Worm (Caenorhabditis elegans) whole organism, L4 larva: ENCODE measurements around the gene srx-122.

ENCODE experiments used
- F10B5.3 ChIP-seq: sonication (generic microtip); optimal IDR thresholded peaks from 2 replicates; lab custom pipeline; 2016; ENCODE audit warnings: mild to moderate bottlenecking, missing genetic modification characterization, missing compliant biosample characterization
- R02D3.7 ChIP-seq: fragments of 150-350 bp; sonication (generic microtip); optimal IDR thresholded peaks from 3 replicates; lab custom pipeline; 2014; ENCODE audit warnings: missing biosample characterization, missing genetic modification characterization
- Y75B8A.6 ChIP-seq: fragments of 200-800 bp; sonication (Bioruptor generic); IDR thresholded peaks from 2 replicates; pipeline ENCODE4 v1.3.6; 2022; ENCODE audit warnings: missing genetic modification reagents, missing genetic modification characterization, missing compliant biosample characterization
- aha-1 ChIP-seq: fragments of 150-350 bp; peaks from one replicate; lab custom pipeline; 2014; ENCODE audit warnings: missing biosample characterization, missing genetic modification characterization
- ceh-44 ChIP-seq: fragments of 200-800 bp; sonication (Bioruptor generic); IDR thresholded peaks from 2 replicates; pipeline ENCODE4 v1.3.6; 2022; ENCODE audit warnings: missing genetic modification reagents, missing genetic modification characterization, missing compliant biosample characterization
- ceh-62 ChIP-seq: sonication (generic microtip); optimal IDR thresholded peaks from 2 replicates; lab custom pipeline; 2017; ENCODE audit warnings: missing biosample characterization, missing genetic modification characterization
- cey-2 ChIP-seq: sonication (generic microtip); optimal IDR thresholded peaks from 3 replicates; lab custom pipeline; 2017; ENCODE audit warnings: missing genetic modification characterization, mild to moderate bottlenecking, missing compliant biosample characterization, antibody characterized with exemption, borderline replicate concordance; ENCODE audit not compliant: insufficient read depth
- fkh-10 ChIP-seq: fragments of 150-350 bp; optimal IDR thresholded peaks from 2 replicates; lab custom pipeline; 2014; ENCODE audit warnings: missing biosample characterization, missing genetic modification reagents, missing genetic modification characterization
- jun-1 ChIP-seq: fragments of 150-350 bp; optimal IDR thresholded peaks from 2 replicates; lab custom pipeline; 2014; ENCODE audit warnings: missing biosample characterization, missing genetic modification reagents, missing genetic modification characterization
- lim-7 ChIP-seq: fragments of 200-800 bp; sonication (Bioruptor generic); IDR thresholded peaks from 2 replicates; pipeline ENCODE4 v1.3.6; 2022; ENCODE audit warnings: missing genetic modification characterization, missing compliant biosample characterization
- lin-1 ChIP-seq: fragments of 200-800 bp; sonication (Bioruptor generic); IDR thresholded peaks from 2 replicates; pipeline ENCODE4 v1.3.6; 2022; ENCODE audit warnings: missing genetic modification reagents, missing genetic modification characterization, missing compliant biosample characterization
- lir-3 ChIP-seq: sonication (generic microtip); optimal IDR thresholded peaks from 2 replicates; lab custom pipeline; 2016; ENCODE audit warnings: mild to moderate bottlenecking, missing genetic modification characterization, missing compliant biosample characterization
- mdl-1 ChIP-seq, 2 experiments: fragments of 150-350 bp in 1 of 2; sonication (generic microtip) in 1 of 2; optimal IDR thresholded peaks; 2 replicates each; lab custom pipeline; 2014 to 2017; ENCODE audit warnings: missing biosample characterization in 2 of 2, missing genetic modification characterization in 2 of 2
- nhr-237 ChIP-seq: sonication (generic microtip); optimal IDR thresholded peaks from 2 replicates; lab custom pipeline; 2017; ENCODE audit warnings: missing biosample characterization, missing genetic modification characterization
- saeg-2 ChIP-seq: fragments of 200-800 bp; sonication (Bioruptor generic); IDR thresholded peaks from 2 replicates; pipeline ENCODE4 v1.3.6; 2022; ENCODE audit warnings: missing genetic modification reagents, missing genetic modification characterization, missing compliant biosample characterization
- sdz-12 ChIP-seq: fragments of 200-800 bp; sonication (Bioruptor generic); optimal IDR thresholded peaks from 2 replicates; lab custom pipeline; 2018; ENCODE audit warnings: mild to moderate bottlenecking, missing genetic modification characterization, missing compliant biosample characterization
- snpc-4 ChIP-seq: fragments of 150-350 bp; optimal IDR thresholded peaks from 2 replicates; lab custom pipeline; 2014; ENCODE audit warnings: missing biosample characterization, missing genetic modification characterization
- tra-1 ChIP-seq: fragments of 200-800 bp; sonication (Bioruptor generic); IDR thresholded peaks from 2 replicates; pipeline ENCODE4 v1.3.6; 2022; ENCODE audit warnings: missing genetic modification reagents, missing genetic modification characterization, missing compliant biosample characterization
- vab-7 ChIP-seq: fragments of 200-800 bp; sonication (Bioruptor generic); IDR thresholded peaks from 2 replicates; pipeline ENCODE4 v1.3.6; 2022; ENCODE audit warnings: missing genetic modification reagents, missing genetic modification characterization, missing compliant biosample characterization
- zfp-2 ChIP-seq: sonication (generic microtip); optimal IDR thresholded peaks from 2 replicates; lab custom pipeline; 2016; ENCODE audit warnings: mild to moderate bottlenecking, missing genetic modification characterization, missing compliant biosample characterization
- zfp-3 ChIP-seq: fragments of 200-800 bp; sonication (Bioruptor generic); conservative IDR thresholded peaks from 2 replicates; pipeline ENCODE4 v1.3.6; 2022; ENCODE audit warnings: missing genetic modification reagents, missing genetic modification characterization, missing compliant biosample characterization
- zip-11 ChIP-seq: fragments of 200-800 bp; sonication (Bioruptor generic); IDR thresholded peaks from 2 replicates; pipeline ENCODE4 v1.3.6; 2022; ENCODE audit warnings: missing genetic modification characterization, missing compliant biosample characterization
- ztf-11 ChIP-seq: fragments of 150-350 bp; optimal IDR thresholded peaks from 2 replicates; lab custom pipeline; 2014; ENCODE audit warnings: missing biosample characterization, missing genetic modification characterization

srx-122 gene

ce11 chrV:3256809-3257208 lies 40.9 kb downstream of the srx-122 start:
- TF ChIP-seq nhr-237 (no peak), F10B5.3 (tag; lab: Kevin White, UChicago) (no peak), tra-1 (no peak), lir-3 (tag; lab: Kevin White, UChicago) (no peak)

ce11 chrV:3256051-3256450 lies 41.6 kb downstream of the srx-122 start, which contains the start of gene srt-63:
srt-63 (minus strand) TSS chrV:3256151.
- TF ChIP-seq Y75B8A.6 (no peak), lim-7 (GFP tag; lab: Robert Waterston, UW) (no peak), mdl-1 (tag; optimal IDR thresholded peaks at IDR 0.05; lab: Kevin White, UChicago) (no peak)

DNA sequence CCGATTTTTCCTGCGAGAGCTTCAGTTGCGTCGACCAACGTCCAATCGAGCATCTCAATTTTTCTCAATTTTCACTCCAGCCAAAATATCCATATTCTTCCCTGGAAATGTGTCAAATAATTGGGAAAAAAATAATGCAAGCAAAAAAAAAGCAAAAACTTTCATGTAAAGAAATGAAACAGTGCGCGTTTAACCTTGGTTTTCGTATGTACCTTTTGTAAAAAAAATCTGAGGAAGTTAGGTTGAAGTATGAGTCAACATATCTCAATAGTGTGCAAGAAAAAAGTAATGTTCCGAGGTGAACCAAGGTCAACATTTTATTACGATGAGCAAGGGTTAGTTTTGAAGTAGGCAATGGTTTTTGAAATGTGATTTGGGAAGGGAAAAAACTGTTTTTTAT lies 47.5 kb downstream of the srx-122 start, which contains the start of gene T28A11.13:
T28A11.13 (minus strand) TSS at position 101 of the 400 bp plus-strand sequence.
- TF ChIP-seq cey-2 (tag; lab: Kevin White, UChicago) (no peak), aha-1 (tag; lab: Kevin White, UChicago) (no peak), Y75B8A.6 (no peak), ztf-11 (tag; lab: Kevin White, UChicago) (no peak), lin-1 (no peak), fkh-10 (GFP tag; lab: Kevin White, UChicago) (no peak), zfp-2 (tag; lab: Kevin White, UChicago) (no peak), snpc-4 (tag; lab: Kevin White, UChicago) (no peak), ceh-44 (no peak), sdz-12 (GFP tag; lab: Kevin White, UChicago) (no peak), vab-7 (GFP tag; lab: Robert Waterston, UW) (no peak), ceh-62 (tag; lab: Kevin White, UChicago) (no peak), jun-1 (tag; lab: Kevin White, UChicago) (no peak), saeg-2 (no peak), zip-11 (GFP tag; lab: Robert Waterston, UW) (no peak), R02D3.7 (no peak)

DNA sequence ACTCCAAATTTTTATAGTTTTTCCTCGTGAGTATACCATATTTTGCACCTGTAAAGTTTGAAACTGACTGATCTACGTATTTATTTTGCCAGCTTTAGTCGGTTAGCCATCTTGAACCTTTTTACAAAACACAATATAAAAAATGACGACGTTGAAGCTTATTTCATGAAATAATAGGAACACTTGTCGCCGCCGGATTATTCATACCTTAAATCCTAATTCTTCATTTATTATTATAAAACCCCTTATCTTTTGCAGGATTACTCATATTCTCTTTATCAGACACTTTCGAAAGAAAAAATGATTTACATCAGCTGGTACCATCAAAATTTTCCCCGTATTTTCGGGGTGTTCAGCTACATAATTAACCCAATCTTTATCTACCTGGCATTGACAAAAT lies 50.1 kb downstream of the srx-122 start, which contains the start of gene srj-8:
srj-8 (plus strand) TSS at position 301 of the 400 bp plus-strand sequence.
- TF ChIP-seq zfp-3 = no peak
